Worm (Caenorhabditis elegans) whole organism, early embryonic: ENCODE results near the gene dsc-4.

Experiments
- B0310.2 ChIP-seq: sonication (generic microtip); optimal IDR thresholded peaks from 2 replicates; lab custom pipeline; 2016; ENCODE audit warnings: mild to moderate bottlenecking, missing genetic modification characterization, missing compliant biosample characterization
- F13C5.2 ChIP-seq: sonication (generic microtip); optimal IDR thresholded peaks from 2 replicates; lab custom pipeline; 2017; ENCODE audit warnings: mild to moderate bottlenecking, missing genetic modification characterization, inconsistent platforms, missing compliant biosample characterization
- aly-1 ChIP-seq: sonication (generic microtip); optimal IDR thresholded peaks from 2 replicates; lab custom pipeline; 2016; ENCODE audit warnings: missing genetic modification characterization, missing compliant biosample characterization
- ama-1 ChIP-seq: fragments of 150-350 bp; optimal IDR thresholded peaks from 2 replicates; lab custom pipeline; 2014
- ceh-13 ChIP-seq: fragments of 200-800 bp; sonication (Bioruptor generic); optimal IDR thresholded peaks from 2 replicates; lab custom pipeline; 2018; ENCODE audit warnings: mild to moderate bottlenecking, missing genetic modification characterization, missing compliant biosample characterization
- ceh-36 ChIP-seq: sonication (generic microtip); optimal IDR thresholded peaks from 2 replicates; lab custom pipeline; 2016; ENCODE audit warnings: missing genetic modification characterization, inconsistent platforms, missing compliant biosample characterization
- ets-7 ChIP-seq: sonication (generic microtip); optimal IDR thresholded peaks from 2 replicates; lab custom pipeline; 2016; ENCODE audit warnings: missing genotype, missing genetic modification characterization, missing compliant biosample characterization
- flt-1 ChIP-seq: fragments of 200-800 bp; sonication (Bioruptor generic); IDR thresholded peaks from 2 replicates; pipeline ENCODE4 v1.3.6; 2022; ENCODE audit warnings: missing genetic modification characterization, missing compliant biosample characterization
- hmbx-1 ChIP-seq: sonication (generic microtip); optimal IDR thresholded peaks from 2 replicates; lab custom pipeline; 2016; ENCODE audit warnings: mild to moderate bottlenecking, missing genetic modification characterization, missing compliant biosample characterization
- hmg-4 ChIP-seq: fragments of 200-800 bp; sonication (Bioruptor generic); optimal IDR thresholded peaks from 2 replicates; lab custom pipeline; 2018; ENCODE audit warnings: mild to moderate bottlenecking, missing genetic modification characterization, missing compliant biosample characterization
- hnd-1 ChIP-seq: sonication (generic microtip); optimal IDR thresholded peaks from 2 replicates; lab custom pipeline; 2016; ENCODE audit warnings: missing genetic modification characterization, missing compliant biosample characterization
- pes-1 ChIP-seq: fragments of 200-800 bp; sonication (Bioruptor generic); IDR thresholded peaks from 2 replicates; pipeline ENCODE4 v1.3.6; 2022; ENCODE audit warnings: missing genetic modification reagents, missing genetic modification characterization, missing compliant biosample characterization
- scrt-1 ChIP-seq: fragments of 200-800 bp; sonication (Bioruptor generic); IDR thresholded peaks from 2 replicates; pipeline ENCODE4 v1.3.6; 2022; ENCODE audit warnings: missing genetic modification characterization, missing compliant biosample characterization
- sea-1 ChIP-seq: fragments of 200-800 bp; sonication (Bioruptor generic); conservative IDR thresholded peaks from 2 replicates; pipeline ENCODE4 v1.3.6; 2022; ENCODE audit warnings: missing genetic modification characterization, missing compliant biosample characterization
- tbx-11 ChIP-seq: fragments of 200-800 bp; sonication (Bioruptor generic); IDR thresholded peaks from 2 replicates; pipeline ENCODE4 v1.3.6; 2022; ENCODE audit warnings: missing genetic modification characterization, missing compliant biosample characterization
- tbx-37 ChIP-seq: fragments of 200-800 bp; sonication (Bioruptor generic); conservative IDR thresholded peaks from 2 replicates; pipeline ENCODE4 v1.3.6; 2022; ENCODE audit warnings: missing genetic modification reagents, missing genetic modification characterization, missing compliant biosample characterization
- tra-4 ChIP-seq: sonication (generic microtip); optimal IDR thresholded peaks from 2 replicates; lab custom pipeline; 2017; ENCODE audit warnings: missing genetic modification characterization, missing compliant biosample characterization

dsc-4 gene

ce11 chrIV:275146-275545 is 45.2 kb downstream of the dsc-4 start:
- TF ChIP-seq hnd-1 (no peak), tra-4 (tag; lab: Kevin White, UChicago) (no peak), B0310.2 (tag; lab: Kevin White, UChicago) (no peak), tbx-11 (GFP tag; lab: Robert Waterston, UW) (no peak), ceh-36 (tag; lab: Kevin White, UChicago) (no peak), tbx-37 (no peak)

- no peak for TF ChIP-seq aly-1 (tag; lab: Kevin White, UChicago)
- TF ChIP-seq B0310.2 (tag; lab: Kevin White, UChicago): no peak
- TF ChIP-seq tbx-37: no peak
- no peak for TF ChIP-seq hmbx-1 (tag; lab: Kevin White, UChicago)
- no peak for TF ChIP-seq sea-1 (GFP tag; lab: Robert Waterston, UW)
Observed at ce11 chrIV:274185-274584, 46.2 kb downstream of the dsc-4 start, which contains the start of gene sma-10. sma-10 (plus strand) TSS chrIV:274420.

ce11 chrIV:273299-273698 is 47.0 kb downstream of the dsc-4 start, which contains the start of gene srh-282:
srh-282 (minus strand) TSS chrIV:273399.
- no peak for TF ChIP-seq ceh-13 (GFP tag; lab: Kevin White, UChicago)
- TF ChIP-seq ama-1: no peak
- no peak for TF ChIP-seq tra-4 (tag; lab: Kevin White, UChicago)
- no peak for TF ChIP-seq tbx-37
- TF ChIP-seq sea-1 (GFP tag; lab: Robert Waterston, UW): no peak
- no peak for TF ChIP-seq scrt-1 (GFP tag; lab: Robert Waterston, UW)
- no peak for TF ChIP-seq hnd-1
- no peak for TF ChIP-seq aly-1 (tag; lab: Kevin White, UChicago)
- TF ChIP-seq flt-1 (GFP tag; lab: Robert Waterston, UW): no peak
- TF ChIP-seq pes-1: no peak
- TF ChIP-seq F13C5.2 (tag; lab: Kevin White, UChicago): no peak
- TF ChIP-seq ceh-36 (tag; lab: Kevin White, UChicago): no peak
- TF ChIP-seq hmbx-1 (tag; lab: Kevin White, UChicago): no peak
- TF ChIP-seq hmg-4 (GFP tag; lab: Kevin White, UChicago): no peak
- TF ChIP-seq ets-7: no peak
- no peak for TF ChIP-seq tbx-11 (GFP tag; lab: Robert Waterston, UW)
- no peak for TF ChIP-seq B0310.2 (tag; lab: Kevin White, UChicago)

- TF ChIP-seq pes-1 (no peak), tbx-37 (no peak), ets-7 (no peak), hmg-4 (GFP tag; lab: Kevin White, UChicago) (no peak), tra-4 (tag; lab: Kevin White, UChicago) (no peak), aly-1 (tag; lab: Kevin White, UChicago) (no peak), flt-1 (GFP tag; lab: Robert Waterston, UW) (no peak), scrt-1 (GFP tag; lab: Robert Waterston, UW) (no peak), tbx-11 (GFP tag; lab: Robert Waterston, UW) (no peak), ceh-13 (GFP tag; lab: Kevin White, UChicago) (no peak), B0310.2 (tag; lab: Kevin White, UChicago) (no peak), hnd-1 (no peak), ceh-36 (tag; lab: Kevin White, UChicago) (no peak)
Observed at ce11 chrIV:269107-269506, 51.2 kb downstream of the dsc-4 start, which contains the start of gene T21D12.11. T21D12.11 (plus strand) TSS chrIV:269407.

- TF ChIP-seq sea-1 (GFP tag; lab: Robert Waterston, UW) (no peak), scrt-1 (GFP tag; lab: Robert Waterston, UW) (no peak), tra-4 (tag; lab: Kevin White, UChicago) (no peak), ceh-13 (GFP tag; lab: Kevin White, UChicago) (no peak)
Observed at ce11 chrIV:266148-266547, 54.2 kb downstream of the dsc-4 start, which contains the start of gene T21D12.12. T21D12.12 (plus strand) TSS chrIV:266448.
